Worm (Caenorhabditis elegans) whole organism, L3 larva: ENCODE results near the gene B0403.5.

Experiments used
- ZK546.5 ChIP-seq: sonication (generic microtip); optimal IDR thresholded peaks from 2 replicates; lab custom pipeline; 2017; ENCODE audit warnings: missing biosample characterization, missing genetic modification characterization
- aly-2 ChIP-seq: fragments of 150-350 bp; optimal IDR thresholded peaks from 2 replicates; lab custom pipeline; 2014; ENCODE audit warnings: missing biosample characterization, missing genetic modification characterization
- ama-1 ChIP-seq: fragments of 150-350 bp; optimal IDR thresholded peaks from 2 replicates; lab custom pipeline; 2018
- ceh-16 ChIP-seq: sonication (generic microtip); optimal IDR thresholded peaks from 2 replicates; lab custom pipeline; 2017; ENCODE audit warnings: missing biosample characterization, missing genetic modification characterization
- ceh-82 ChIP-seq: fragments of 150-350 bp; optimal IDR thresholded peaks from 2 replicates; lab custom pipeline; 2014; ENCODE audit warnings: missing biosample characterization, missing genetic modification characterization
- elt-3 ChIP-seq, 3 experiments: fragments of 150-350 bp in 1 of 3; sonication (generic microtip) in 2 of 3; optimal IDR thresholded peaks; 2 replicates in 2 of 3; 4 replicates in 1 of 3; lab custom pipeline; 2014 to 2017; ENCODE audit warnings: missing biosample characterization in 3 of 3, missing genetic modification characterization in 3 of 3
- fkh-10 ChIP-seq: sonication (generic microtip); optimal IDR thresholded peaks from 2 replicates; lab custom pipeline; 2017; ENCODE audit warnings: missing biosample characterization, missing genetic modification reagents, missing genetic modification characterization
- mdl-1 ChIP-seq: fragments of 150-350 bp; optimal IDR thresholded peaks from 2 replicates; lab custom pipeline; 2014; ENCODE audit warnings: missing biosample characterization, missing genetic modification characterization
- nhr-28 ChIP-seq: fragments of 150-350 bp; optimal IDR thresholded peaks from 2 replicates; lab custom pipeline; 2014; ENCODE audit warnings: missing biosample characterization, missing genetic modification characterization
- nhr-43 ChIP-seq: sonication (generic microtip); optimal IDR thresholded peaks from 2 replicates; lab custom pipeline; 2016; ENCODE audit warnings: mild to moderate bottlenecking, missing genetic modification characterization, missing compliant biosample characterization; ENCODE audit not compliant: poor library complexity, severe bottlenecking
- nhr-76 ChIP-seq: fragments of 150-350 bp; sonication (generic microtip); optimal IDR thresholded peaks from 5 replicates; lab custom pipeline; 2014; ENCODE audit warnings: missing biosample characterization, missing genetic modification characterization
- snpc-4 ChIP-seq: fragments of 150-350 bp; optimal IDR thresholded peaks from 2 replicates; lab custom pipeline; 2014; ENCODE audit warnings: missing biosample characterization, missing genetic modification characterization
- unc-39 ChIP-seq: sonication (generic microtip); optimal IDR thresholded peaks from 4 replicates; lab custom pipeline; 2017; ENCODE audit warnings: missing biosample characterization, missing genetic modification characterization

DNA sequence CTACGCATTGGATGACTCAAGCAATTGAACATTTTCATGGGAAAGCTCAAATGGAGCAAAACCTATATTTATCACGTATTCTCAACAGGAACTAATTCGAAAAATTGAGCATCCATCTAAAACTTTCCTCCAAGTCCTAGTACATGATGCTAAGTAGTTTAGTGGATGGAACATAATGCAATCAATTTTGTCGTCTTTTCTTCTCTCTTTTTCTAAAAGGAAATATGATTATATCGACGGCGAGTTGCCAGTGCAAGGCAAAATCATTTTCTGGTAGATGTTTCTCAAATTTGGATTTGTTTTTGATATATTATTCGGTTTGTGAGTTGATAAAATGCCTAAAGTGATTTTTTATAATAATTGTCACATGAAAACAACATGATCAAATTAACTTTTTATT, 16.8 kb upstream of the B0403.5 start:
- TF ChIP-seq ceh-82 (tag; lab: Kevin White, UChicago) (no peak), ZK546.5 (tag; lab: Kevin White, UChicago) (no peak), ceh-16 (tag; lab: Kevin White, UChicago) (no peak), nhr-28 (tag; lab: Kevin White, UChicago) (no peak), elt-3 (tag; optimal IDR thresholded peaks at IDR 0.05; lab: Kevin White, UChicago) (no peak), ama-1 (no peak), unc-39 (tag; lab: Kevin White, UChicago) (no peak), aly-2 (no peak), mdl-1 (tag; lab: Kevin White, UChicago) (no peak), nhr-76 (tag; lab: Kevin White, UChicago) (no peak), snpc-4 (tag; lab: Kevin White, UChicago) (no peak), fkh-10 (peak; percentile 77), nhr-43 (no peak)
